Fruit fly (Drosophila melanogaster) whole organism, pupa: ENCODE measurements around the gene Tet.

ENCODE experiments used
- CG17806 ChIP-seq: fragments of 200-800 bp; sonication (Bioruptor generic); optimal IDR thresholded peaks from 2 replicates; lab custom pipeline; 2018; ENCODE audit warnings: missing biosample characterization, mild to moderate bottlenecking, missing genetic modification characterization, moderate library complexity
- CG32121 ChIP-seq: fragments of 200-800 bp; sonication (Bioruptor generic); IDR thresholded peaks from 2 replicates; pipeline ENCODE4 v1.3.6; 2022; ENCODE audit warnings: missing biosample characterization, missing genetic modification characterization
- CG8159 ChIP-seq: fragments of 200-800 bp; sonication (Bioruptor generic); optimal IDR thresholded peaks from 3 replicates; lab custom pipeline; 2018; ENCODE audit warnings: missing biosample characterization, mild to moderate bottlenecking, missing genetic modification characterization, moderate library complexity
- EcR ChIP-seq: fragments of 200-800 bp; sonication (Bioruptor generic); optimal IDR thresholded peaks from 3 replicates; lab custom pipeline; 2019; ENCODE audit warnings: missing biosample characterization, missing genetic modification characterization, mild to moderate bottlenecking, moderate library complexity, missing genetic modification reagents
- Ets98B ChIP-seq: fragments of 200-800 bp; sonication (Bioruptor generic); IDR thresholded peaks from 2 replicates; pipeline ENCODE4 v1.3.6; 2022; ENCODE audit warnings: missing biosample characterization, missing genetic modification characterization
- Pif1B ChIP-seq: fragments of 200-800 bp; sonication (Bioruptor generic); optimal IDR thresholded peaks from 3 replicates; lab custom pipeline; 2016; ENCODE audit warnings: missing biosample characterization, missing genetic modification characterization
- fd96Ca ChIP-seq: fragments of 200-800 bp; sonication (Bioruptor generic); IDR thresholded peaks from 3 replicates; pipeline ENCODE4 v1.3.6; 2022; ENCODE audit warnings: missing biosample characterization, missing genetic modification characterization
- rn ChIP-seq: fragments of 200-800 bp; sonication (Bioruptor generic); IDR thresholded peaks from 2 replicates; pipeline ENCODE4 v1.3.6; 2022; ENCODE audit warnings: missing biosample characterization, missing genetic modification characterization

DNA sequence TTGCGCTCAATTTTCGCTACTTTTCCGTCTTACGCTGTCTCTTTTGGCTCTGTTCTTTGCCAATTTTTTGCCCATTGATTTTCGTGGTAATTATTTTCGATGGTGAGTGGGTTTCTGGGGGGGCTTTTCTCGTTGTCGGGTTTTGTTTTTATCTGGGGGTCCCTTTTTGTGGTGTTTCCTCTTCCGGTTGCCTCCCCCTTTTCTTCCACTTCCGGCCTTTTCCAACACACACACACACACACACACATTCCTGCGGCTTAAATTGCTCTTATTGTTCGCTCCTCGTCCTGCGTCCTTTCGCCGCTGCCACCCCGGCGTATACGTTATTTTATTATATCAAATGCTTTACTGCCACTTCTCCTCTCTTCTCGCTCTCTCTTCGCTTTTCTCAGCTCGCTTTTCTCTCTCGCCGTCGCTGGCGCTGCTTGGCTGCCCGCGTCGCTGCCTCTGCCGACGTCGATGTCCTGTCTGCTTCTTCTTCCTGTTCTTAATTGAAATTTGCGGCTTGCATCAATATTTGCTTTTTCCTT lies 50.3 kb downstream of the Tet start:
- TF ChIP-seq rn (no peak), EcR (GFP tag; lab: Kevin White, UChicago) (no peak), Pif1B (GFP tag; lab: Kevin White, UChicago) (no peak), CG17806 (tag; lab: Kevin White, UChicago) (no peak), CG32121 (GFP tag; lab: Robert Waterston, UW) (no peak), CG8159 (tag; lab: Kevin White, UChicago) (no peak), Ets98B (GFP tag; lab: Robert Waterston, UW) (no peak), fd96Ca (GFP tag; lab: Robert Waterston, UW) (no peak)
